Fruit fly (Drosophila melanogaster) whole organism, embryonic: ENCODE measurements around the gene Tpr2.

Experiments used
- CG11723 ChIP-seq: fragments of 200-800 bp; sonication (Bioruptor generic); optimal IDR thresholded peaks from 2 replicates; lab custom pipeline; 2017; ENCODE audit warnings: missing biosample characterization, mild to moderate bottlenecking, missing genetic modification characterization
- CG1233 ChIP-seq: fragments of 200-800 bp; sonication (Bioruptor generic); optimal IDR thresholded peaks from 4 replicates; lab custom pipeline; 2018; ENCODE audit warnings: missing biosample characterization, mild to moderate bottlenecking, missing genetic modification characterization
- CG12659 ChIP-seq: fragments of 200-800 bp; sonication (Bioruptor generic); optimal IDR thresholded peaks from 3 replicates; lab custom pipeline; 2017; ENCODE audit warnings: mild to moderate bottlenecking, missing biosample characterization, missing genetic modification reagents, missing genetic modification characterization
- CG14050 ChIP-seq: fragments of 200-800 bp; sonication (Bioruptor generic); IDR thresholded peaks from 3 replicates; pipeline ENCODE4 v1.3.6; 2022; ENCODE audit warnings: missing biosample characterization, missing genetic modification characterization
- CG15011 ChIP-seq: fragments of 200-800 bp; sonication (Bioruptor generic); optimal IDR thresholded peaks from 3 replicates; lab custom pipeline; 2018; ENCODE audit warnings: missing biosample characterization, mild to moderate bottlenecking, missing genetic modification characterization
- CG16779 ChIP-seq: fragments of 200-800 bp; sonication (Bioruptor generic); IDR thresholded peaks from 2 replicates; pipeline ENCODE4 v1.3.6; 2022; ENCODE audit warnings: missing biosample characterization, missing genetic modification characterization
- CG17186 ChIP-seq: fragments of 200-800 bp; sonication (Bioruptor generic); optimal IDR thresholded peaks from 3 replicates; lab custom pipeline; 2017; ENCODE audit warnings: missing biosample characterization, missing genetic modification reagents, missing genetic modification characterization
- CG17359 ChIP-seq: fragments of 200-800 bp; sonication (Bioruptor generic); optimal IDR thresholded peaks from 3 replicates; lab custom pipeline; 2018; ENCODE audit warnings: missing biosample characterization, mild to moderate bottlenecking, missing genetic modification characterization, moderate library complexity
- CG18619 ChIP-seq: fragments of 200-800 bp; sonication (Bioruptor generic); optimal IDR thresholded peaks from 3 replicates; lab custom pipeline; 2017; ENCODE audit warnings: missing biosample characterization, mild to moderate bottlenecking, missing genetic modification characterization
- CG30020 ChIP-seq: fragments of 200-800 bp; optimal IDR thresholded peaks from 2 replicates; lab custom pipeline; 2019; ENCODE audit warnings: missing biosample characterization, mild to moderate bottlenecking, missing genetic modification characterization, moderate library complexity
- CG32772 ChIP-seq: fragments of 200-800 bp; sonication (Bioruptor generic); IDR thresholded peaks from 2 replicates; pipeline ENCODE4 v1.3.6; 2022; ENCODE audit warnings: missing biosample characterization, missing genetic modification characterization
- CG4282 ChIP-seq: fragments of 200-800 bp; sonication (Bioruptor generic); optimal IDR thresholded peaks from 2 replicates; lab custom pipeline; 2016; ENCODE audit warnings: missing biosample characterization, missing genetic modification characterization
- CG4360 ChIP-seq: fragments of 200-800 bp; sonication (Bioruptor generic); IDR thresholded peaks from 2 replicates; pipeline ENCODE4 v1.3.6; 2022; ENCODE audit warnings: missing biosample characterization, missing genetic modification characterization
- CG4707 ChIP-seq: fragments of 200-800 bp; sonication (Bioruptor generic); optimal IDR thresholded peaks from 2 replicates; lab custom pipeline; 2018; ENCODE audit warnings: missing biosample characterization, mild to moderate bottlenecking, missing genetic modification characterization, moderate library complexity
- CG6689 ChIP-seq: fragments of 200-800 bp; sonication (Bioruptor generic); IDR thresholded peaks from 2 replicates; pipeline ENCODE4 v1.3.6; 2022; ENCODE audit warnings: missing biosample characterization, missing genetic modification characterization
- CG7372 ChIP-seq: fragments of 200-800 bp; sonication (Bioruptor generic); IDR thresholded peaks from 2 replicates; pipeline ENCODE4 v1.3.6; 2022; ENCODE audit warnings: missing biosample characterization, missing genetic modification characterization
- CG8924 ChIP-seq: fragments of 200-800 bp; optimal IDR thresholded peaks from 3 replicates; lab custom pipeline; 2019; ENCODE audit warnings: missing biosample characterization, mild to moderate bottlenecking, missing genetic modification characterization, moderate library complexity
- CkIIα-i1 ChIP-seq: fragments of 200-800 bp; sonication (Bioruptor generic); IDR thresholded peaks from 2 replicates; pipeline ENCODE4 v1.3.6; 2022; ENCODE audit warnings: missing biosample characterization, missing genetic modification characterization
- D19B ChIP-seq: fragments of 200-800 bp; sonication (Bioruptor generic); optimal IDR thresholded peaks from 2 replicates; lab custom pipeline; 2017; ENCODE audit warnings: missing biosample characterization, mild to moderate bottlenecking, missing genetic modification characterization
- Dip2 ChIP-seq: fragments of 200-800 bp; sonication (Bioruptor generic); IDR thresholded peaks from 2 replicates; pipeline ENCODE4 v1.3.6; 2022; ENCODE audit warnings: missing biosample characterization, missing genetic modification characterization
- Dp ChIP-seq: fragments of 200-800 bp; sonication (Bioruptor generic); optimal IDR thresholded peaks from 2 replicates; lab custom pipeline; 2018; ENCODE audit warnings: missing biosample characterization, mild to moderate bottlenecking, missing genetic modification characterization, moderate library complexity
- Fer1 ChIP-seq: fragments of 200-800 bp; sonication (Bioruptor generic); optimal IDR thresholded peaks from 2 replicates; lab custom pipeline; 2017; ENCODE audit warnings: missing biosample characterization, mild to moderate bottlenecking, missing genetic modification characterization
- H15 ChIP-seq: fragments of 200-800 bp; sonication (Bioruptor generic); IDR thresholded peaks from 3 replicates; pipeline ENCODE4 v1.3.6; 2022; ENCODE audit warnings: missing biosample characterization, missing genetic modification characterization
- Hmr ChIP-seq: fragments of 200-800 bp; sonication (Bioruptor generic); optimal IDR thresholded peaks from 3 replicates; lab custom pipeline; 2017; ENCODE audit warnings: mild to moderate bottlenecking, missing biosample characterization, missing genetic modification reagents, missing genetic modification characterization
- Pdp1 ChIP-seq, 2 experiments: fragments of 200-800 bp; sonication (Bioruptor generic); optimal IDR thresholded peaks; 3 replicates each; lab custom pipeline; 2016; ENCODE audit warnings: missing biosample characterization in 2 of 2, missing genetic modification characterization in 2 of 2, mild to moderate bottlenecking in 1 of 2, moderate library complexity in 1 of 2
- Six4 ChIP-seq: fragments of 200-800 bp; sonication (Bioruptor generic); optimal IDR thresholded peaks from 2 replicates; lab custom pipeline; 2016; ENCODE audit warnings: missing biosample characterization, missing genetic modification characterization
- Spps ChIP-seq: fragments of 200-800 bp; sonication (Bioruptor generic); optimal IDR thresholded peaks from 2 replicates; lab custom pipeline; 2018; ENCODE audit warnings: missing biosample characterization, mild to moderate bottlenecking, missing genetic modification characterization
- Tbp ChIP-seq: fragments of >200 bp; optimal IDR thresholded peaks from 2 replicates; lab custom pipeline; 2018; ENCODE audit warnings: missing biosample characterization, missing genetic modification characterization
- ab ChIP-seq: fragments of 200-800 bp; sonication (Bioruptor generic); optimal IDR thresholded peaks from 2 replicates; lab custom pipeline; 2016; ENCODE audit warnings: missing biosample characterization, missing genetic modification characterization
- amos ChIP-seq: fragments of 200-800 bp; sonication (Bioruptor generic); IDR thresholded peaks from 2 replicates; pipeline ENCODE4 v1.3.6; 2022; ENCODE audit warnings: missing biosample characterization, missing genetic modification characterization; ENCODE audit not compliant: partially characterized antibody
- bab2 ChIP-seq: fragments of 200-800 bp; sonication (Bioruptor generic); optimal IDR thresholded peaks from 2 replicates; lab custom pipeline; 2016; ENCODE audit warnings: missing biosample characterization, missing genetic modification characterization
- bigmax ChIP-seq: fragments of 200-800 bp; sonication (Bioruptor generic); optimal IDR thresholded peaks from 2 replicates; lab custom pipeline; 2018; ENCODE audit warnings: missing biosample characterization, mild to moderate bottlenecking, missing genetic modification characterization
- crp ChIP-seq, 2 experiments: fragments of 200-800 bp; sonication (Bioruptor generic); optimal IDR thresholded peaks; 2 replicates in 1 of 2; 3 replicates in 1 of 2; lab custom pipeline; 2017; ENCODE audit warnings: missing biosample characterization in 2 of 2, missing genetic modification characterization in 2 of 2, mild to moderate bottlenecking in 1 of 2, moderate library complexity in 1 of 2
- cwo ChIP-seq: fragments of 200-800 bp; sonication (Bioruptor generic); optimal IDR thresholded peaks from 3 replicates; lab custom pipeline; 2017; ENCODE audit warnings: missing biosample characterization, missing genetic modification characterization, mild to moderate bottlenecking, moderate library complexity, missing genetic modification reagents
- ewg ChIP-seq: fragments of 200-800 bp; sonication (Bioruptor generic); optimal IDR thresholded peaks from 3 replicates; lab custom pipeline; 2017; ENCODE audit warnings: mild to moderate bottlenecking, missing biosample characterization, missing genetic modification reagents, missing genetic modification characterization
- inv ChIP-seq: fragments of 200-800 bp; sonication (Bioruptor generic); IDR thresholded peaks from 2 replicates; pipeline ENCODE4 v1.3.6; 2022; ENCODE audit warnings: missing biosample characterization, missing genetic modification characterization; ENCODE audit not compliant: partially characterized antibody
- ken ChIP-seq: fragments of 200-800 bp; sonication (Bioruptor generic); IDR thresholded peaks from 3 replicates; pipeline ENCODE4 v1.3.6; 2022; ENCODE audit warnings: missing biosample characterization, missing genetic modification characterization
- klu ChIP-seq: fragments of 200-800 bp; sonication (Bioruptor generic); IDR thresholded peaks from 2 replicates; pipeline ENCODE4 v1.3.6; 2022; ENCODE audit warnings: missing biosample characterization, missing genetic modification characterization
- nerfin-1 ChIP-seq: fragments of 200-800 bp; sonication (Bioruptor generic); optimal IDR thresholded peaks from 3 replicates; lab custom pipeline; 2019; ENCODE audit warnings: missing biosample characterization, mild to moderate bottlenecking, missing genetic modification characterization, moderate library complexity
- pho ChIP-seq: fragments of 200-800 bp; sonication (Bioruptor generic); optimal IDR thresholded peaks from 2 replicates; lab custom pipeline; 2016; ENCODE audit warnings: missing biosample characterization, missing genetic modification characterization
- sim ChIP-seq: fragments of 200-800 bp; sonication (Bioruptor generic); IDR thresholded peaks from 2 replicates; pipeline ENCODE4 v1.3.6; 2022; ENCODE audit warnings: missing biosample characterization, missing genetic modification characterization
- slou ChIP-seq: fragments of 200-800 bp; sonication (Bioruptor generic); optimal IDR thresholded peaks from 3 replicates; lab custom pipeline; 2016; ENCODE audit warnings: missing biosample characterization, missing genetic modification characterization
- sr ChIP-seq: fragments of 200-800 bp; sonication (Bioruptor generic); IDR thresholded peaks from 3 replicates; pipeline ENCODE4 v1.3.6; 2022; ENCODE audit warnings: missing biosample characterization, missing genetic modification characterization
- toy ChIP-seq: fragments of 200-800 bp; sonication (Bioruptor generic); IDR thresholded peaks from 2 replicates; pipeline ENCODE4 v1.3.6; 2022; ENCODE audit warnings: missing biosample characterization, missing genetic modification characterization
- trh ChIP-seq: fragments of 200-800 bp; sonication (Bioruptor generic); optimal IDR thresholded peaks from 2 replicates; lab custom pipeline; 2016; ENCODE audit warnings: missing biosample characterization, missing genetic modification characterization
- unc-4 ChIP-seq: fragments of 200-800 bp; sonication (Bioruptor generic); IDR thresholded peaks from 2 replicates; pipeline ENCODE4 v1.3.6; 2022; ENCODE audit warnings: missing biosample characterization, missing genetic modification characterization; ENCODE audit not compliant: partially characterized antibody
- vfl ChIP-seq: fragments of 200-800 bp; sonication (Bioruptor generic); optimal IDR thresholded peaks from 2 replicates; lab custom pipeline; 2016; ENCODE audit warnings: missing biosample characterization, missing genetic modification characterization
- wdn ChIP-seq: fragments of 200-800 bp; sonication (Bioruptor generic); IDR thresholded peaks from 2 replicates; pipeline ENCODE4 v1.3.6; 2022; ENCODE audit warnings: missing biosample characterization, missing genetic modification characterization
- z ChIP-seq: fragments of 200-800 bp; sonication (Bioruptor generic); IDR thresholded peaks from 3 replicates; pipeline ENCODE4 v1.3.6; 2022; ENCODE audit warnings: missing biosample characterization, missing genetic modification characterization

The Tpr2 gene

dm6 chr2L:16535071-16535581 is 43.8 kb downstream of the Tpr2 start (continued):
- peak; percentile 38 for TF ChIP-seq CG4707 (GFP tag; lab: Kevin White, UChicago)
- TF ChIP-seq ewg (GFP tag; lab: Kevin White, UChicago): peak; percentile 36
- no peak for TF ChIP-seq unc-4
- no peak for TF ChIP-seq ken (GFP tag; lab: Robert Waterston, UW)
- TF ChIP-seq nerfin-1 (tag; lab: Kevin White, UChicago): peak; percentile 40
- peak; percentile 66 for TF ChIP-seq D19B (GFP tag; lab: Kevin White, UChicago)
- TF ChIP-seq klu (GFP tag; lab: Robert Waterston, UW): peak; percentile 46; the same call in 1 of the 2 replicates
- TF ChIP-seq CG18619: peak; percentile 77
- peak; percentile 50 for TF ChIP-seq vfl (GFP tag; lab: Kevin White, UChicago)
- TF ChIP-seq CG11723 (GFP tag; lab: Kevin White, UChicago): peak; percentile 39
- TF ChIP-seq CG12659 (GFP tag; lab: Kevin White, UChicago): peak; percentile 74
- no peak; the same call in 2 of the 3 replicates for TF ChIP-seq CG14050 (GFP tag; lab: Robert Waterston, UW)
- TF ChIP-seq crp (GFP tag; optimal IDR thresholded peaks at IDR 0.05; lab: Kevin White, UChicago): peak in 1 of 2 experiments; percentile 1
- peak; percentile 49 for TF ChIP-seq CG15011 (GFP tag; lab: Kevin White, UChicago)

DNA sequence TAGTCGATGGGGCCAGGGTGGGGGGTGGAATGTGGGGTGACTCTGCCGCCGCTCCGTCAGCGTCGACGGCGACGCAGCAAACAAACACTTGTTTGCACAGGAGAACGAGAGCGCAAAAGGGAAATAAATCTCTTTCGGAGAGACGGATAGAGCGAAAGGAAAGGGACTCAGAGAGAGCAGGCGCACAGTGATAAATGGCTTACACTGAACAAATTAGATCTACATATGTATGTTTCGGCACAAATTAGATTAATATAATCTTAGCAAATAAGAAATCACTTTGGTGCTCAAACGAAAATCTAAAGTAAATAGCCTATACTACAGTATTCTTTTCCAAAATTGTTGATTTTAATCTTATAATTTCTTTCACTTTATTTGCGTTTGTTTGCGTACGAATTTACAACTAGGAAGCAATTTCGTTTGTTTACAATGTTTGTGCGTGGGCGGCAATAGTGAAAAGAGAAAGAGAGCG is 44.4 kb downstream of the Tpr2 start:
- TF ChIP-seq amos: no peak
- TF ChIP-seq CG16779 (GFP tag; lab: Robert Waterston, UW): peak; percentile 86
- peak; percentile 67 for TF ChIP-seq ab (GFP tag; lab: Kevin White, UChicago)
- TF ChIP-seq wdn (GFP tag; lab: Robert Waterston, UW): peak; percentile 93
- TF ChIP-seq Spps (tag; lab: Kevin White, UChicago): peak; percentile 95
- peak; percentile 75 for TF ChIP-seq z (GFP tag; lab: Robert Waterston, UW)
- no peak for TF ChIP-seq Tbp (GFP tag; lab: Kevin White, UChicago)
- TF ChIP-seq CG17186 (GFP tag; lab: Kevin White, UChicago): peak; percentile 68
- peak; percentile 68 to 83 for TF ChIP-seq Pdp1 (GFP tag; optimal IDR thresholded peaks at IDR 0.05; lab: Kevin White, UChicago)
- 0 out of 2 replicates have a peak, but pooled peaks have one; percentile 67 for TF ChIP-seq CkIIα-i1 (GFP tag; lab: Robert Waterston, UW)
- peak; percentile 94 for TF ChIP-seq CG8924 (tag; lab: Kevin White, UChicago)
- TF ChIP-seq CG1233 (GFP tag; lab: Kevin White, UChicago): peak; percentile 89
- peak; percentile 86 for TF ChIP-seq CG7372 (GFP tag; lab: Robert Waterston, UW)
- TF ChIP-seq bab2: peak; percentile 90
- peak; percentile 95 for TF ChIP-seq CG32772 (GFP tag; lab: Robert Waterston, UW)
- TF ChIP-seq Six4 (GFP tag; lab: Kevin White, UChicago): peak; percentile 90
- peak; percentile 95 for TF ChIP-seq CG6689 (GFP tag; lab: Robert Waterston, UW)
- TF ChIP-seq CG30020 (tag; lab: Kevin White, UChicago): peak; percentile 31
- TF ChIP-seq Fer1 (GFP tag; lab: Kevin White, UChicago): peak; percentile 92
- peak; percentile 79 for TF ChIP-seq cwo (GFP tag; lab: Kevin White, UChicago)
- TF ChIP-seq sr: peak; percentile 84
- TF ChIP-seq Dip2: no peak
- peak; percentile 72 for TF ChIP-seq trh (GFP tag; lab: Kevin White, UChicago)
- TF ChIP-seq CG4282 (GFP tag; lab: Kevin White, UChicago): peak; percentile 67
- peak; percentile 94 for TF ChIP-seq Hmr (GFP tag; lab: Kevin White, UChicago)
- TF ChIP-seq toy (GFP tag; lab: Robert Waterston, UW): peak; percentile 78
- TF ChIP-seq CG17359: peak; percentile 96
- TF ChIP-seq Dp (GFP tag; lab: Kevin White, UChicago): no peak
- peak; percentile 85 for TF ChIP-seq pho (GFP tag; lab: Kevin White, UChicago)
- TF ChIP-seq sim (GFP tag; lab: Robert Waterston, UW): peak; percentile 93
- TF ChIP-seq inv: no peak
- TF ChIP-seq CG4360 (GFP tag; lab: Robert Waterston, UW): peak; percentile 68
- peak; percentile 68 for TF ChIP-seq slou (GFP tag; lab: Kevin White, UChicago)
- TF ChIP-seq bigmax (GFP tag; lab: Kevin White, UChicago): peak; percentile 24
- TF ChIP-seq H15 (GFP tag; lab: Robert Waterston, UW): peak; percentile 93
